Fruit fly (Drosophila melanogaster) S2 (cell line): ENCODE results near the gene CG12991.

Source experiments
- CG8478 ChIP-seq: fragments of >200 bp; optimal IDR thresholded peaks from 2 replicates; lab custom pipeline; 2018
- CTCF ChIP-seq, 2 experiments: fragments of >200 bp; optimal IDR thresholded peaks; 2 replicates each; lab custom pipeline; 2018

dm6 chrX:17570912-17571609 lies 8.6 kb upstream of the CG12991 start:
- TF ChIP-seq CTCF (optimal IDR thresholded peaks at IDR 0.05; lab: Kevin White, UChicago), result no peak
- no peak for TF ChIP-seq CG8478 (lab: Kevin White, UChicago)
